Worm (Caenorhabditis elegans): ENCODE data around the gene F49C12.12.

DNA sequence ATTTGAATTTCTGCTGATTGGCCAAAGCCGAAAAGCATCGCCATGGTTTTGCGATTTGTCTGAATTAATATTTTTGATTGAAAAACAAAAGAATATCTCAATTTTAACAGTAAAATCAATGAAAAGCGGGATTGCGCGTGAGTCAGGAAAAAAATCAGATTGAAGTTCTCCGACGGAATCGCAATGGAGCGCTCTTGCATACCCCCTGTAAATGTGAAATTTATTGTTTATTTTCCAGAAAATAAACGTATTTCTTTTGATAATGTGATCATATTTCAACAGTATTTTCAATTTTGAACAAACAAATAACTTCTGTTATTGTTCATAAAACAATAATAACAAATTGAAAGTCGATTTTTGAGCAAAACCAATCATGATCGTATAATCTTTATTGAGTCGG lies 20.7 kb upstream of the F49C12.12 start, which contains the start of gene vps-26:
- TF ChIP-seq lin-13 (tag; optimal IDR thresholded peaks at IDR 0.05) (no peak), lin-32 (GFP tag; optimal IDR thresholded peaks at IDR 0.05) (no peak), sptf-1 (tag; optimal IDR thresholded peaks at IDR 0.05) (no peak), lsy-2 (tag; optimal IDR thresholded peaks at IDR 0.05) (no peak), pha-4 (tag; optimal IDR thresholded peaks at IDR 0.05) (no peak), unc-39 (tag; optimal IDR thresholded peaks at IDR 0.05) (no peak)
